Fruit fly (Drosophila melanogaster) whole organism, adult: ENCODE data around the gene CG5973.

ENCODE experiments used
- CG11617 ChIP-seq: fragments of 200-800 bp; sonication (Bioruptor generic); optimal IDR thresholded peaks from 2 replicates; lab custom pipeline; 2017; ENCODE audit warnings: mild to moderate bottlenecking, missing biosample characterization, missing genetic modification reagents, missing genetic modification characterization
- CG12768 ChIP-seq: fragments of 200-800 bp; sonication (Bioruptor generic); optimal IDR thresholded peaks from 2 replicates; lab custom pipeline; 2017; ENCODE audit warnings: missing biosample characterization, missing genetic modification characterization, mild to moderate bottlenecking, moderate library complexity, missing genetic modification reagents
- CG14711 ChIP-seq: fragments of 200-800 bp; sonication (Bioruptor generic); optimal IDR thresholded peaks from 2 replicates; lab custom pipeline; 2018; ENCODE audit warnings: missing biosample characterization, mild to moderate bottlenecking, missing genetic modification characterization, moderate library complexity
- CG1620 ChIP-seq: fragments of 200-800 bp; sonication (Bioruptor generic); optimal IDR thresholded peaks from 2 replicates; lab custom pipeline; 2016; ENCODE audit warnings: missing biosample characterization, missing genetic modification characterization
- CG33017 ChIP-seq: fragments of 200-800 bp; sonication (Bioruptor generic); optimal IDR thresholded peaks from 2 replicates; lab custom pipeline; 2018; ENCODE audit warnings: missing biosample characterization, mild to moderate bottlenecking, missing genetic modification characterization, moderate library complexity
- CG5204 ChIP-seq: fragments of 200-800 bp; sonication (Bioruptor generic); optimal IDR thresholded peaks from 2 replicates; lab custom pipeline; 2016; ENCODE audit warnings: missing biosample characterization, missing genetic modification characterization
- CG7045 ChIP-seq: fragments of 200-800 bp; sonication (Bioruptor generic); optimal IDR thresholded peaks from 2 replicates; lab custom pipeline; 2017; ENCODE audit warnings: missing biosample characterization, mild to moderate bottlenecking, missing genetic modification characterization
- CG7101 ChIP-seq: fragments of 200-800 bp; sonication (Bioruptor generic); optimal IDR thresholded peaks from 2 replicates; lab custom pipeline; 2018; ENCODE audit warnings: missing biosample characterization, mild to moderate bottlenecking, missing genetic modification characterization, moderate library complexity
- Clk ChIP-seq: fragments of 200-800 bp; sonication (Bioruptor generic); optimal IDR thresholded peaks from 2 replicates; lab custom pipeline; 2017; ENCODE audit warnings: missing biosample characterization, missing genetic modification characterization
- Crg-1 ChIP-seq: fragments of 200-800 bp; sonication (Bioruptor generic); optimal IDR thresholded peaks from 2 replicates; lab custom pipeline; 2016; ENCODE audit warnings: missing biosample characterization, missing genetic modification characterization
- Hr96 ChIP-seq: fragments of 200-800 bp; sonication (Bioruptor generic); optimal IDR thresholded peaks from 2 replicates; lab custom pipeline; 2016; ENCODE audit warnings: missing biosample characterization, missing genetic modification characterization
- Mnt ChIP-seq: fragments of 200-800 bp; sonication (Bioruptor generic); optimal IDR thresholded peaks from 2 replicates; lab custom pipeline; 2016; ENCODE audit warnings: missing biosample characterization, mild to moderate bottlenecking, missing genetic modification characterization
- bab1 ChIP-seq: fragments of 200-800 bp; sonication (Bioruptor generic); optimal IDR thresholded peaks from 3 replicates; lab custom pipeline; 2019; ENCODE audit warnings: missing biosample characterization, mild to moderate bottlenecking, missing genetic modification characterization, moderate library complexity
- cic ChIP-seq: fragments of 200-800 bp; sonication (Bioruptor generic); optimal IDR thresholded peaks from 2 replicates; lab custom pipeline; 2017; ENCODE audit warnings: missing biosample characterization, mild to moderate bottlenecking, missing genetic modification characterization, moderate library complexity
- cnc ChIP-seq, 2 experiments: fragments of >200 bp; optimal IDR thresholded peaks; 2 replicates each; lab custom pipeline; 2017
- kay ChIP-seq: fragments of 200-800 bp; sonication (Bioruptor generic); peaks from one replicate; lab custom pipeline; 2016; ENCODE audit warnings: missing biosample characterization, missing genetic modification characterization, borderline replicate concordance
- ovo ChIP-seq: fragments of 200-800 bp; sonication (Bioruptor generic); optimal IDR thresholded peaks from 2 replicates; lab custom pipeline; 2016; ENCODE audit warnings: missing biosample characterization, missing genetic modification characterization
- pad ChIP-seq: fragments of 200-800 bp; sonication (Bioruptor generic); optimal IDR thresholded peaks from 3 replicates; lab custom pipeline; 2017; ENCODE audit warnings: missing biosample characterization, missing genetic modification characterization, mild to moderate bottlenecking, moderate library complexity, missing genetic modification reagents
- tj ChIP-seq: fragments of 200-800 bp; sonication (Bioruptor generic); optimal IDR thresholded peaks from 3 replicates; lab custom pipeline; 2017; ENCODE audit warnings: missing biosample characterization, mild to moderate bottlenecking, missing genetic modification characterization, moderate library complexity
- toe ChIP-seq: fragments of 200-800 bp; sonication (Bioruptor generic); optimal IDR thresholded peaks from 2 replicates; lab custom pipeline; 2016; ENCODE audit warnings: missing biosample characterization, missing genetic modification characterization

CG5973 gene

DNA sequence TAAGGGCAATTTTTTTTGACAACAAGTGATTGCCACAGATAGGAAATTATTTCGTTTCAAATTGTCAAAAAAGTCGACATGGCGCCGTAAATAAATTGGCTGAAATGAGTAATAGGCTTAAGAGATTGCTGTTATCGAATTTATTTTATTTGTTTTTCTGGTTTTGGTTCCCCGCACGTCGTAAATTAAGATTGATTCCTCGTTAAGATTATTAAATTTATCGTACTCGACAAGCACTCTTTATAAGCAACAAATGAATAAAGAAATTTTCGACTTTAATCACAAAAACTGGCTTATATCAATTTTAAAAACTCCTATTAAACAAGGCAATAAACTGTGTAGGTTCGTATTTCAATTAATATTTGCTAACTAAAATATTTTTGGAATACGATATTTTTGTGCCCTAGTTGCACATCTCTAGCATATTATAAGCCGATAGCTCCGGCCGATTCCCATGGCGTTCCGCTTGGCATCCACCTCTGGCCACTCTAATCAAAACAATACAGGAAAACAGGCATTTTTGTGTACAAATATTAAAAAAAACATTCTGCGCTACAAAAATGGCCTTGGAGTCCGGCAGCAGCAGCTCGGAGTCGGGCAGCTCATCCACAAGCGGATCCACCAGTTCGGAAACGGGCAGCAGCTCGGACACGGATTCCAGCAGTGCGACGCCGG, 25.2 kb upstream of the CG5973 start, which contains the start of gene chm:
Gene chm (plus strand): TSS at position 471 of the 675 bp plus-strand sequence.
- TF ChIP-seq pad (GFP tag; lab: Kevin White, UChicago) (no peak), cic (GFP tag; lab: Kevin White, UChicago) (no peak), CG14711 (tag; lab: Kevin White, UChicago) (no peak), CG1620 (GFP tag; lab: Kevin White, UChicago) (peak; percentile 38), bab1 (GFP tag; lab: Kevin White, UChicago) (peak; percentile 57), CG11617 (GFP tag; lab: Kevin White, UChicago) (no peak), CG33017 (tag; lab: Kevin White, UChicago) (peak; percentile 2), Clk (GFP tag; lab: Kevin White, UChicago) (no peak), CG7101 (tag; lab: Kevin White, UChicago) (peak; percentile 24), toe (GFP tag; lab: Kevin White, UChicago) (no peak), cnc (optimal IDR thresholded peaks at IDR 0.05; lab: Kevin White, UChicago) (no peak), CG12768 (GFP tag; lab: Kevin White, UChicago) (no peak), Crg-1 (GFP tag; lab: Kevin White, UChicago) (no peak), kay (GFP tag; lab: Kevin White, UChicago) (no peak), ovo (GFP tag; lab: Kevin White, UChicago) (no peak), Mnt (no peak), CG5204 (no peak), Hr96 (GFP tag; lab: Kevin White, UChicago) (peak; percentile 4), tj (GFP tag; lab: Kevin White, UChicago) (no peak), CG7045 (GFP tag; lab: Kevin White, UChicago) (peak; percentile 15)

DNA sequence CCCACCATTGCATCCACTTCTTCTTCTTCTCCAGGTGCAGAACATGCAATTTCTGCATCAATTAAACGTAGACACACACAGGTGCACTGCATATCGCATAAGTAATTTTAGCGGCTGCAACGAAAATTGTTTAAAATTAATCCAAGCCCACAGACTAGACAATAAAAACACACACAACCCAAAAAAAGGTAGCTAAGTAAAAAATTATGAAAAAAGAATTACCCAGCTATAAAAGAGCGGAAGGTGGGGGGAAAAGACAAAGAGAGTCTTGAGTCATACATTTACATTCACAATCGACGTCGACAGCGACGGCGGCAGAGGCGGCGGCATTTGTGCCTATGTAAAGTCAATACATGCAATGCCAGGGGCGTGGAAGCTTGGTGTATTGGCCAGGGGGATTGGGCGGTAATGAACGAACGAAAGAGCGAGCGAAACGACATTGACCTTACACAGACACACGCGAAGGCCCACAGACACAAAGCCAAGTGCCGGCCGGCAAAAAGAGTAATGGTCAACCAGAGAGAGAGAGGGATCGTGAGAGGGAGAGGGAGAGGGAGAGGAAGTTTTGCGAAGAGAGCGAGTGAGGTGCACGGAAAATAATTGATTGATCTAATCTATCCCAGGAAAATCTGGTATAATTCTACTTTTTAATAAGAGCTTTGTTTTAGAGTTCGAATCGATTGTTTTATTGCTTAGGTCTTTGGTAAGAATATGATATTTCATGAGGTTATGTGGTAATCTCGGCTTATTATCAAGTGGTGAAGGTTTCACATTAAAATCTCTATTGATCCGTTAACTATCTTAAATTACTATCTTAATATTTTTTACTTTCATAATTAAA, 18.9 kb upstream of the CG5973 start:
- TF ChIP-seq pad (GFP tag; lab: Kevin White, UChicago) = peak; percentile 28
- TF ChIP-seq cic (GFP tag; lab: Kevin White, UChicago) = peak; percentile 15
- TF ChIP-seq CG11617 (GFP tag; lab: Kevin White, UChicago) = no peak
- TF ChIP-seq bab1 (GFP tag; lab: Kevin White, UChicago) = peak; percentile 12
- TF ChIP-seq CG14711 (tag; lab: Kevin White, UChicago) = no peak
- peak; percentile 55 for TF ChIP-seq Mnt
- TF ChIP-seq CG33017 (tag; lab: Kevin White, UChicago) = no peak
- no peak for TF ChIP-seq Hr96 (GFP tag; lab: Kevin White, UChicago)
- no peak for TF ChIP-seq CG5204
- peak; percentile 93 for TF ChIP-seq kay (GFP tag; lab: Kevin White, UChicago)
- TF ChIP-seq CG1620 (GFP tag; lab: Kevin White, UChicago) = no peak
- TF ChIP-seq Clk (GFP tag; lab: Kevin White, UChicago) = no peak
- TF ChIP-seq CG7045 (GFP tag; lab: Kevin White, UChicago) = no peak
- TF ChIP-seq tj (GFP tag; lab: Kevin White, UChicago) = peak; percentile 80
- no peak for TF ChIP-seq Crg-1 (GFP tag; lab: Kevin White, UChicago)

DNA sequence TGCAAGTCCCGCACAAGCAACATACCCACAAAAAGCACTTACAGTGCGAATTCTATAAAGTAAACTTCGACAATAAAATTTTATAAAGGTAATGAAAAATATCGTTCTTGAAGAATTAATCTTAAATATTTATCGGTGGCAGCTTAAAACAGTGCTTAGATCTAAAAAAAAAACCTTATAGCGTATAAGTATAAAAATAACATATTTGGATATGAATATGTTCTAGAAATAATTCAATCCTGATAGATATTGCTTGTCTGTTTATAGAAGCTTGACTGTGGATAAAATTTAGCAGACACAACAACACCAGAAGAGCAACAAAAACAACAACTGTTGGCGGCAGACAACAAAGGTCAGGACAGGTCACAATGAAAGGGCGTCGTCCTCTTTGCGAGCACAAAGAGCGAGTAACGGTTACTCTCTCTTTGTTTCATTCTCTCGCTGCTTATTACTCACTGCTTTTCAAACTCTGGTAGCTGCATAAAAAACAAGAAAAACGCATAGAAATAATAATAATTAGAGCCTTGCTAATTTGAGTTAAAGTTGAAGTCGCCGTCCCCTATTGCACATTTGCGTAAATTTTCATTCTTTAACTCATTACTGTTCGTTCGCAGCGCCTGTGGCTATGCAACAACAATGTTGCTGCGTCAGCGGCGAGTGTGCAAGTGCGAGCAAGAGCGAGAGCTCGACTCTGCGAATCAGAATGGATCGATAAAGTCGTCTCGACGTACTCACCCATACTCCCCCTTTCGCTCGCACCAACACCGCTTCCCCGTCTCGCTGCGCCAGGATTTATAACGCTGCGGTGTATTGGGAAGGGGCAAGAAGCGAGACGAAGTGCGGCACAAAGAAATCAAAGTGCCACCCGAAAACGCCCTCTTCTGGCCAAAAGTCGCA, 17.6 kb upstream of the CG5973 start:
- peak; percentile 78 for TF ChIP-seq tj (GFP tag; lab: Kevin White, UChicago)
- no peak for TF ChIP-seq CG11617 (GFP tag; lab: Kevin White, UChicago)

DNA sequence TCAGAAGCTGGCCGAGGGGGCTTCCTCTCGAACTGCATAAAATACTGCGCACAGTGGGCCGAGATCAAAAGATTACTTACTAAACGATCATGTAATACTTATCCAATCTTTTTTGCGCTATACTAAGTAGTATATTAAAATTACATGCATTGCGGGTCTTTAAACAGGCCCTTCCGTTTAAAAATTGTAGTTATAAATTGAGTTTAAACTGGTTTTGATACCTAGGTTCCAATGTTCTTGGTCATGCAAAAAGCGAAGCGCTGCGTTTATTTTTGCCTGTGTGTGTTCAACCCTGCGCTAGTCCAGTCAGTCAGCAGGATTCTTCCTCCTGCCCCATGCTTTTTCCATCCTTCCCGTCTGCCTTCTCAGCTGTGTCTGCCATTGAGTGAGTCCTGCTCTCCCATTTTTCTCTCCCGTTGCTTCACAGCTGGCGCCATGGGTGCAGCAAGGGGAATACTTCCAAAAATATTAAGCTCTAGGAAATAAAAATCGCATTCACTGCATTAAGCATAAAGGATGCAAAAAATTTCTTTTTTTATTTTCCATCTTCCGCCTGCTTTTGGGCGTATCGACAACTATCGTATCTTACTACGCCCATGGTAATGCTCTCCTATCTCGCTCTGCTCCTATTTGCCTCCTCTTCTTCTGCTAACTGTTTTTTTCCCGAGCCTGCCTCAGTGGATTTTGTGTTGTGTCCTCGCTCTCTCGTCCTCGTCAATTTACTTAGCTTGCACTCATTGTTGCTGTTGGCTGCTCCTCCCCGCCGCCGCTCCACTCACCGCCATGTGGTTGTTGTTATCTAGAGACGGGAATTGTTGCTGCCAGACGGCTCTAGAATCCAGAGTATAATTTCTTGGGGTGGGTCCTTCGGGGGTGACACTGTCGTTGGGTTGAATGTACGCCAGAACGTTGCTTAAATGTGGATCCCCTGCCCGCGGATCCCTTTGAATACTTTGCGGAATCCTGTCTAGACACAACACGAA, 16.7 kb upstream of the CG5973 start:
- TF ChIP-seq bab1 (GFP tag; lab: Kevin White, UChicago) (no peak), CG33017 (tag; lab: Kevin White, UChicago) (peak; percentile 48), pad (GFP tag; lab: Kevin White, UChicago) (no peak)
